Worm (Caenorhabditis elegans): ENCODE results near the gene ZK1055.6.
"Not testable (repeated sequence)": the region's sequence is repeated elsewhere in the genome, so short reads cannot be mapped to it uniquely, and the experiment has no call there.

The ZK1055.6 gene

ce11 chrV:6611504-6611903 is 9.1 kb upstream of the ZK1055.6 start:
- TF ChIP-seq scrt-1 (GFP tag; IDR thresholded peaks at IDR 0.05) (no peak), hmbx-1 (tag; optimal IDR thresholded peaks at IDR 0.05) (no peak), flt-1 (GFP tag; IDR thresholded peaks at IDR 0.05) (no peak), F13C5.2 (tag; optimal IDR thresholded peaks at IDR 0.05) (no peak), ceh-13 (GFP tag; optimal IDR thresholded peaks at IDR 0.05) (no peak), aly-1 (tag; optimal IDR thresholded peaks at IDR 0.05) (no peak), sea-1 (GFP tag; conservative IDR thresholded peaks at IDR 0.05) (no peak), tra-4 (tag; optimal IDR thresholded peaks at IDR 0.05) (no peak)

- TF ChIP-seq ama-1 (optimal IDR thresholded peaks at IDR 0.05) (no peak), sea-1 (GFP tag; conservative IDR thresholded peaks at IDR 0.05) (no peak), ceh-36 (tag; optimal IDR thresholded peaks at IDR 0.05) (no peak), tbx-11 (GFP tag; IDR thresholded peaks at IDR 0.05) (no peak), hmg-4 (GFP tag; optimal IDR thresholded peaks at IDR 0.05) (no peak), tra-4 (tag; optimal IDR thresholded peaks at IDR 0.05) (no peak), ceh-13 (GFP tag; optimal IDR thresholded peaks at IDR 0.05) (no peak), pes-1 (GFP tag; IDR thresholded peaks at IDR 0.05) (no peak), hmbx-1 (tag; optimal IDR thresholded peaks at IDR 0.05) (no peak), B0310.2 (tag; optimal IDR thresholded peaks at IDR 0.05) (no peak), tbx-37 (GFP tag; conservative IDR thresholded peaks at IDR 0.05) (no peak), flt-1 (GFP tag; IDR thresholded peaks at IDR 0.05) (no peak), F13C5.2 (tag; optimal IDR thresholded peaks at IDR 0.05) (no peak)
Observed at ce11 chrV:6611058-6611457, 8.7 kb upstream of the ZK1055.6 start, which contains the start of gene gon-14. TSS of gene gon-14 (minus strand) at chrV:6611158.

ce11 chrV:6606197-6606596 is 3.8 kb upstream of the ZK1055.6 start:
- TF ChIP-seq aly-1 (tag; optimal IDR thresholded peaks at IDR 0.05): no peak
- no peak for TF ChIP-seq tbx-11 (GFP tag; IDR thresholded peaks at IDR 0.05)
- no peak for TF ChIP-seq flt-1 (GFP tag; IDR thresholded peaks at IDR 0.05)
- no peak for TF ChIP-seq sea-1 (GFP tag; conservative IDR thresholded peaks at IDR 0.05)
- no peak for TF ChIP-seq hnd-1 (tag; optimal IDR thresholded peaks at IDR 0.05)
- TF ChIP-seq tra-4 (tag; optimal IDR thresholded peaks at IDR 0.05): no peak
- no peak for TF ChIP-seq hmbx-1 (tag; optimal IDR thresholded peaks at IDR 0.05)
- no peak for TF ChIP-seq F13C5.2 (tag; optimal IDR thresholded peaks at IDR 0.05)
- TF ChIP-seq ets-7 (tag; optimal IDR thresholded peaks at IDR 0.05): no peak
- TF ChIP-seq hmg-4 (GFP tag; optimal IDR thresholded peaks at IDR 0.05): no peak
- TF ChIP-seq ama-1 (optimal IDR thresholded peaks at IDR 0.05): no peak

ce11 chrV:6605275-6605674 is 2.9 kb upstream of the ZK1055.6 start, which contains the start of gene ZK1055.7:
TSS of gene ZK1055.7 (minus strand) at chrV:6605375.
- TF ChIP-seq hmbx-1 (tag; optimal IDR thresholded peaks at IDR 0.05): no peak
- TF ChIP-seq ama-1 (optimal IDR thresholded peaks at IDR 0.05): no peak
- TF ChIP-seq ets-7 (tag; optimal IDR thresholded peaks at IDR 0.05): no peak
- no peak for TF ChIP-seq F13C5.2 (tag; optimal IDR thresholded peaks at IDR 0.05)
- no peak for TF ChIP-seq sea-1 (GFP tag; conservative IDR thresholded peaks at IDR 0.05)
- TF ChIP-seq pes-1 (GFP tag; IDR thresholded peaks at IDR 0.05): no peak
- TF ChIP-seq aly-1 (tag; optimal IDR thresholded peaks at IDR 0.05): no peak

ce11 chrV:6593700-6594244 is 8.6 kb downstream of the ZK1055.6 start, which contains the start of gene hcp-1:
TSS of gene hcp-1 (plus strand) at chrV:6594194.
- TF ChIP-seq tra-4 (tag; optimal IDR thresholded peaks at IDR 0.05) (no peak), hmbx-1 (tag; optimal IDR thresholded peaks at IDR 0.05) (no peak)

ce11 chrV:6590283-6590682 is 12.1 kb downstream of the ZK1055.6 start, which contains the start of gene ZK1055.2:
TSS of gene ZK1055.2 (plus strand) at chrV:6590583.
- TF ChIP-seq tbx-37 (GFP tag; conservative IDR thresholded peaks at IDR 0.05) (no peak), tbx-11 (GFP tag; IDR thresholded peaks at IDR 0.05) (no peak)

ce11 chrV:6581762-6582161 is 20.6 kb downstream of the ZK1055.6 start, which contains the start of gene ZK1055.4:
TSS of gene ZK1055.4 (plus strand) at chrV:6582062.
- not testable (repeated sequence) for TF ChIP-seq pes-1, tbx-11, scrt-1 (GFP tag; IDR thresholded peaks at IDR 0.05)

ce11 chrV:6579992-6580391 is 22.4 kb downstream of the ZK1055.6 start, which contains the start of gene EGAP9.3:
TSS of gene EGAP9.3 (minus strand) at chrV:6580122.
- TF ChIP-seq tbx-11 (GFP tag; IDR thresholded peaks at IDR 0.05) (no peak), tbx-37 (GFP tag; conservative IDR thresholded peaks at IDR 0.05) (no peak), B0310.2 (tag; optimal IDR thresholded peaks at IDR 0.05) (no peak), tra-4 (tag; optimal IDR thresholded peaks at IDR 0.05) (no peak), flt-1 (GFP tag; IDR thresholded peaks at IDR 0.05) (no peak), sea-1 (GFP tag; conservative IDR thresholded peaks at IDR 0.05) (no peak), hmbx-1 (tag; optimal IDR thresholded peaks at IDR 0.05) (no peak), ceh-36 (tag; optimal IDR thresholded peaks at IDR 0.05) (no peak), ama-1 (optimal IDR thresholded peaks at IDR 0.05) (no peak), hnd-1 (tag; optimal IDR thresholded peaks at IDR 0.05) (no peak), hmg-4 (GFP tag; optimal IDR thresholded peaks at IDR 0.05) (no peak)

ce11 chrV:6576567-6576966 is 25.8 kb downstream of the ZK1055.6 start, which contains the start of gene EGAP9.4:
TSS of gene EGAP9.4 (plus strand) at chrV:6576867.
- TF ChIP-seq tbx-37 (GFP tag; conservative IDR thresholded peaks at IDR 0.05) (no peak), ceh-13 (GFP tag; optimal IDR thresholded peaks at IDR 0.05) (no peak), hmg-4 (GFP tag; optimal IDR thresholded peaks at IDR 0.05) (no peak), F13C5.2 (tag; optimal IDR thresholded peaks at IDR 0.05) (no peak), scrt-1 (GFP tag; IDR thresholded peaks at IDR 0.05) (no peak), aly-1 (tag; optimal IDR thresholded peaks at IDR 0.05) (no peak), tra-4 (tag; optimal IDR thresholded peaks at IDR 0.05) (no peak), ets-7 (tag; optimal IDR thresholded peaks at IDR 0.05) (no peak), ama-1 (optimal IDR thresholded peaks at IDR 0.05) (no peak)
